Worm (Caenorhabditis elegans) whole organism, young adult: Measurements from ENCODE around the gene cylc-1.

ENCODE experiments used
- B0019.2 ChIP-seq: fragments of 200-800 bp; sonication (Bioruptor generic); conservative IDR thresholded peaks from 2 replicates; pipeline ENCODE4 v1.3.6; 2022; ENCODE audit warnings: missing genetic modification reagents, missing genetic modification characterization, missing compliant biosample characterization
- B0336.3 ChIP-seq: fragments of 200-800 bp; sonication (Bioruptor generic); IDR thresholded peaks from 2 replicates; pipeline ENCODE4 v1.3.6; 2022; ENCODE audit warnings: missing genetic modification characterization, missing compliant biosample characterization
- C17E4.6 ChIP-seq: fragments of 200-800 bp; sonication (Bioruptor generic); IDR thresholded peaks from 2 replicates; pipeline ENCODE4 v1.3.6; 2022; ENCODE audit warnings: missing genetic modification reagents, missing genetic modification characterization, missing compliant biosample characterization
- F37B4.10 ChIP-seq: fragments of 200-800 bp; sonication (Bioruptor generic); IDR thresholded peaks from 2 replicates; pipeline ENCODE4 v1.3.6; 2022; ENCODE audit warnings: missing genetic modification characterization, missing compliant biosample characterization
- F39B2.1 ChIP-seq: fragments of 200-800 bp; sonication (Bioruptor generic); IDR thresholded peaks from 2 replicates; pipeline ENCODE4 v1.3.6; 2022; ENCODE audit warnings: missing genetic modification reagents, missing genetic modification characterization, missing compliant biosample characterization
- K11D2.4 ChIP-seq: fragments of 200-800 bp; sonication (Bioruptor generic); IDR thresholded peaks from 2 replicates; pipeline ENCODE4 v1.3.6; 2022; ENCODE audit warnings: missing genetic modification reagents, missing genetic modification characterization, missing compliant biosample characterization
- T26A5.8 ChIP-seq: sonication (generic microtip); optimal IDR thresholded peaks from 2 replicates; lab custom pipeline; 2016; ENCODE audit warnings: missing genetic modification characterization, missing compliant biosample characterization
- Y53F4B.3 ChIP-seq: fragments of 200-800 bp; sonication (Bioruptor generic); IDR thresholded peaks from 2 replicates; pipeline ENCODE4 v1.3.6; 2022; ENCODE audit warnings: missing genetic modification reagents, missing genetic modification characterization, missing compliant biosample characterization
- Y56A3A.18 ChIP-seq: fragments of 200-800 bp; sonication (Bioruptor generic); IDR thresholded peaks from 2 replicates; pipeline ENCODE4 v1.3.6; 2022; ENCODE audit warnings: missing genetic modification reagents, missing genetic modification characterization, missing compliant biosample characterization
- Y67H2A.10 ChIP-seq: fragments of 200-800 bp; sonication (Bioruptor generic); conservative IDR thresholded peaks from 2 replicates; pipeline ENCODE4 v1.3.6; 2022; ENCODE audit warnings: missing genetic modification reagents, missing genetic modification characterization, missing compliant biosample characterization
- aptf-2 ChIP-seq: fragments of 200-800 bp; sonication (Bioruptor generic); conservative IDR thresholded peaks from 2 replicates; pipeline ENCODE4 v1.3.6; 2022; ENCODE audit warnings: missing genetic modification reagents, missing genetic modification characterization, missing compliant biosample characterization
- athp-1 ChIP-seq: sonication (generic microtip); optimal IDR thresholded peaks from 2 replicates; lab custom pipeline; 2017; ENCODE audit warnings: mild to moderate bottlenecking, missing genetic modification characterization, missing compliant biosample characterization
- chd-7 ChIP-seq: sonication (generic microtip); optimal IDR thresholded peaks from 2 replicates; lab custom pipeline; 2016; ENCODE audit warnings: mild to moderate bottlenecking, missing genetic modification characterization, moderate library complexity, missing compliant biosample characterization
- efl-1 ChIP-seq: fragments of 150-350 bp; optimal IDR thresholded peaks from 2 replicates; lab custom pipeline; 2014; ENCODE audit warnings: missing biosample characterization, missing genetic modification reagents, missing genetic modification characterization
- egl-44 ChIP-seq: fragments of 200-800 bp; sonication (Bioruptor generic); IDR thresholded peaks from 2 replicates; pipeline ENCODE4 v1.3.6; 2022; ENCODE audit warnings: missing genetic modification reagents, missing genetic modification characterization, missing compliant biosample characterization
- egrh-3 ChIP-seq: fragments of 200-800 bp; sonication (Bioruptor generic); IDR thresholded peaks from 2 replicates; pipeline ENCODE4 v1.3.6; 2022; ENCODE audit warnings: missing genetic modification reagents, missing genetic modification characterization, missing compliant biosample characterization
- ekl-4 ChIP-seq: fragments of 200-800 bp; sonication (Bioruptor generic); IDR thresholded peaks from 2 replicates; pipeline ENCODE4 v1.3.6; 2022; ENCODE audit warnings: missing genetic modification reagents, missing genetic modification characterization, missing compliant biosample characterization
- hlh-26 ChIP-seq: fragments of 200-800 bp; sonication (Bioruptor generic); conservative IDR thresholded peaks from 2 replicates; pipeline ENCODE4 v1.3.6; 2022; ENCODE audit warnings: missing genetic modification reagents, missing genetic modification characterization, missing compliant biosample characterization
- hmg-1.2 ChIP-seq: fragments of 200-800 bp; sonication (Bioruptor generic); IDR thresholded peaks from 2 replicates; pipeline ENCODE4 v1.3.6; 2022; ENCODE audit warnings: missing genetic modification reagents, missing genetic modification characterization, missing compliant biosample characterization
- hrde-1 ChIP-seq: sonication (generic microtip); optimal IDR thresholded peaks from 2 replicates; lab custom pipeline; 2016; ENCODE audit warnings: missing genetic modification characterization, mild to moderate bottlenecking, missing compliant biosample characterization, moderate library complexity, missing genotype, missing genetic modification reagents, borderline replicate concordance
- hsf-1 ChIP-seq: fragments of 200-800 bp; sonication (Bioruptor generic); IDR thresholded peaks from 2 replicates; pipeline ENCODE4 v1.3.6; 2022; ENCODE audit warnings: missing genetic modification reagents, missing genetic modification characterization, missing compliant biosample characterization
- lin-35 ChIP-seq, 3 experiments: fragments of 150-350 bp in 2 of 3; sonication (generic microtip) in 1 of 3; optimal IDR thresholded peaks; 2 replicates each; lab custom pipeline; 2014 to 2018; ENCODE audit warnings: missing biosample characterization in 3 of 3, missing genetic modification characterization in 3 of 3, missing genetic modification reagents in 3 of 3
- lin-40 ChIP-seq: sonication (generic microtip); optimal IDR thresholded peaks from 2 replicates; lab custom pipeline; 2016; ENCODE audit warnings: missing genetic modification characterization, mild to moderate bottlenecking, missing compliant biosample characterization, missing genotype, missing genetic modification reagents
- lin-54 ChIP-seq: fragments of 200-800 bp; sonication (Bioruptor generic); optimal IDR thresholded peaks from 2 replicates; lab custom pipeline; 2018; ENCODE audit warnings: mild to moderate bottlenecking, missing genetic modification characterization, missing compliant biosample characterization
- lsl-1 ChIP-seq: fragments of 200-800 bp; sonication (Bioruptor generic); optimal IDR thresholded peaks from 2 replicates; lab custom pipeline; 2018; ENCODE audit warnings: mild to moderate bottlenecking, missing genetic modification characterization, moderate library complexity, missing compliant biosample characterization
- lsy-27 ChIP-seq: sonication (generic microtip); optimal IDR thresholded peaks from 2 replicates; lab custom pipeline; 2017; ENCODE audit warnings: missing genetic modification characterization, mild to moderate bottlenecking, missing compliant biosample characterization, antibody characterized with exemption, missing genotype, borderline replicate concordance; ENCODE audit not compliant: insufficient read depth
- madf-6 ChIP-seq: fragments of 200-800 bp; sonication (Bioruptor generic); IDR thresholded peaks from 2 replicates; pipeline ENCODE4 v1.3.6; 2022; ENCODE audit warnings: missing genetic modification reagents, missing genetic modification characterization, missing compliant biosample characterization
- mel-28 ChIP-seq: sonication (generic microtip); optimal IDR thresholded peaks from 2 replicates; lab custom pipeline; 2016; ENCODE audit warnings: borderline replicate concordance, mild to moderate bottlenecking, missing genetic modification characterization, missing compliant biosample characterization
- nfyb-1 ChIP-seq: fragments of 200-800 bp; sonication (Bioruptor generic); IDR thresholded peaks from 2 replicates; pipeline ENCODE4 v1.3.6; 2022; ENCODE audit warnings: missing genetic modification reagents, missing genetic modification characterization, missing compliant biosample characterization
- nhr-120 ChIP-seq: fragments of 200-800 bp; sonication (Bioruptor generic); IDR thresholded peaks from 2 replicates; pipeline ENCODE4 v1.3.6; 2022; ENCODE audit warnings: missing genetic modification characterization, missing compliant biosample characterization
- pbrm-1 ChIP-seq: fragments of 200-800 bp; sonication (Bioruptor generic); IDR thresholded peaks from 2 replicates; pipeline ENCODE4 v1.3.6; 2022; ENCODE audit warnings: missing genetic modification reagents, missing genetic modification characterization, missing compliant biosample characterization
- pha-4 ChIP-seq: fragments of 150-350 bp; sonication (generic microtip); optimal IDR thresholded peaks from 2 replicates; lab custom pipeline; 2014; ENCODE audit warnings: missing biosample characterization, missing genetic modification reagents, missing genetic modification characterization
- rcor-1 ChIP-seq: fragments of 200-800 bp; sonication (Bioruptor generic); IDR thresholded peaks from 2 replicates; pipeline ENCODE4 v1.3.6; 2022; ENCODE audit warnings: missing genetic modification reagents, missing genetic modification characterization, missing compliant biosample characterization
- sea-2 ChIP-seq: fragments of 200-800 bp; sonication (Bioruptor generic); IDR thresholded peaks from 2 replicates; pipeline ENCODE4 v1.3.6; 2022; ENCODE audit warnings: missing genetic modification characterization, missing compliant biosample characterization
- snpc-3.4 ChIP-seq: sonication (generic microtip); optimal IDR thresholded peaks from 2 replicates; lab custom pipeline; 2017; ENCODE audit warnings: missing genetic modification characterization, mild to moderate bottlenecking, missing compliant biosample characterization, antibody characterized with exemption, moderate library complexity, missing genotype, missing genetic modification reagents
- snpc-4 ChIP-seq, 5 experiments: fragments of 150-350 bp in 1 of 5; sonication (generic microtip) in 4 of 5; optimal IDR thresholded peaks; 2 replicates each; lab custom pipeline; 2014 to 2018; ENCODE audit warnings: missing genetic modification characterization in 5 of 5, missing biosample characterization in 3 of 5, antibody characterized with exemption in 2 of 5, mild to moderate bottlenecking in 2 of 5, missing compliant biosample characterization in 2 of 5, missing genotype in 2 of 5, moderate library complexity in 2 of 5, missing genetic modification reagents in 1 of 5
- somi-1 ChIP-seq: fragments of 200-800 bp; sonication (Bioruptor generic); optimal IDR thresholded peaks from 2 replicates; lab custom pipeline; 2018; ENCODE audit warnings: mild to moderate bottlenecking, missing genetic modification characterization, missing compliant biosample characterization
- sptf-2 ChIP-seq: fragments of 200-800 bp; sonication (Bioruptor generic); optimal IDR thresholded peaks from 2 replicates; lab custom pipeline; 2018; ENCODE audit warnings: mild to moderate bottlenecking, missing genetic modification characterization, missing compliant biosample characterization
- tbx-9 ChIP-seq: sonication (generic microtip); optimal IDR thresholded peaks from 2 replicates; lab custom pipeline; 2016; ENCODE audit warnings: borderline replicate concordance, missing genetic modification characterization, inconsistent platforms, missing compliant biosample characterization
- xnd-1 ChIP-seq: sonication (generic microtip); optimal IDR thresholded peaks from 2 replicates; lab custom pipeline; 2016; ENCODE audit warnings: missing genotype, missing genetic modification reagents, missing genetic modification characterization, missing compliant biosample characterization
- zfh-2 ChIP-seq: fragments of 200-800 bp; sonication (Bioruptor generic); conservative IDR thresholded peaks from 2 replicates; pipeline ENCODE4 v1.3.6; 2022; ENCODE audit warnings: missing genetic modification reagents, missing genetic modification characterization, missing compliant biosample characterization
- ztf-18 ChIP-seq: sonication (generic microtip); optimal IDR thresholded peaks from 2 replicates; lab custom pipeline; 2016; ENCODE audit warnings: missing genotype, mild to moderate bottlenecking, missing genetic modification characterization, missing compliant biosample characterization
- ztf-25 ChIP-seq: fragments of 200-800 bp; sonication (Bioruptor generic); IDR thresholded peaks from 2 replicates; pipeline ENCODE4 v1.3.6; 2022; ENCODE audit warnings: missing genetic modification reagents, missing genetic modification characterization, missing compliant biosample characterization
- ztf-26 ChIP-seq: sonication (generic microtip); optimal IDR thresholded peaks from 2 replicates; lab custom pipeline; 2017; ENCODE audit warnings: missing genetic modification characterization, missing compliant biosample characterization
- ztf-3 ChIP-seq: fragments of 200-800 bp; sonication (Bioruptor generic); optimal IDR thresholded peaks from 2 replicates; lab custom pipeline; 2018; ENCODE audit warnings: mild to moderate bottlenecking, missing genetic modification characterization, missing compliant biosample characterization

cylc-1 gene

ce11 chrIV:5225277-5225822 lies at the start of gene cylc-1:
TSS of gene cylc-1 (minus strand) at chrIV:5225772.
- TF ChIP-seq egrh-3 (GFP tag; lab: Robert Waterston, UW) (peak; percentile 68), zfh-2 (GFP tag; lab: Robert Waterston, UW) (peak; percentile 79)
- TF ChIP-seq, all 124 proteins: peak for 2; not testable (repeated sequence) for 122

- no peak for TF ChIP-seq hrde-1 (tag; lab: Kevin White, UChicago)
- TF ChIP-seq pbrm-1 (GFP tag; lab: Robert Waterston, UW): no peak
- TF ChIP-seq lin-40 (tag; lab: Kevin White, UChicago): no peak
- TF ChIP-seq F39B2.1: no peak
- no peak for TF ChIP-seq zfh-2 (GFP tag; lab: Robert Waterston, UW)
- no peak for TF ChIP-seq nfyb-1 (GFP tag; lab: Robert Waterston, UW)
- no peak for TF ChIP-seq B0019.2 (GFP tag; lab: Robert Waterston, UW)
- no peak for TF ChIP-seq sptf-2 (GFP tag; lab: Kevin White, UChicago)
- TF ChIP-seq ztf-18 (tag; lab: Kevin White, UChicago): no peak
- no peak for TF ChIP-seq chd-7
- no peak for TF ChIP-seq ztf-25 (GFP tag; lab: Robert Waterston, UW)
- no peak for TF ChIP-seq B0336.3 (GFP tag; lab: Robert Waterston, UW)
- TF ChIP-seq somi-1 (GFP tag; lab: Kevin White, UChicago): no peak
- no peak for TF ChIP-seq rcor-1
- TF ChIP-seq K11D2.4 (GFP tag; lab: Robert Waterston, UW): no peak
- TF ChIP-seq lsy-27 (tag; lab: Kevin White, UChicago): no peak
- no peak for TF ChIP-seq hmg-1.2
- no peak for TF ChIP-seq sea-2 (GFP tag; lab: Robert Waterston, UW)
- TF ChIP-seq lin-35 (GFP tag; optimal IDR thresholded peaks at IDR 0.05; lab: Kevin White, UChicago): no peak
- no peak for TF ChIP-seq athp-1 (tag; lab: Kevin White, UChicago)
- no peak for TF ChIP-seq mel-28 (tag; lab: Kevin White, UChicago)
- TF ChIP-seq madf-6 (GFP tag; lab: Robert Waterston, UW): peak; percentile 52; the same call in 1 of the 2 replicates
- no peak for TF ChIP-seq aptf-2 (GFP tag; lab: Robert Waterston, UW)
- no peak for TF ChIP-seq tbx-9
- TF ChIP-seq F37B4.10 (GFP tag; lab: Robert Waterston, UW): no peak
- no peak for TF ChIP-seq pha-4 (tag; lab: Kevin White, UChicago)
- TF ChIP-seq egl-44: no peak
- no peak for TF ChIP-seq egrh-3 (GFP tag; lab: Robert Waterston, UW)
- no peak for TF ChIP-seq T26A5.8 (tag; lab: Kevin White, UChicago)
- TF ChIP-seq ekl-4 (GFP tag; lab: Robert Waterston, UW): no peak
- TF ChIP-seq ztf-26 (tag; lab: Kevin White, UChicago): no peak
- peak; percentile 33 for TF ChIP-seq efl-1 (GFP tag; lab: Kevin White, UChicago)
- no peak for TF ChIP-seq hlh-26
- no peak for TF ChIP-seq C17E4.6 (GFP tag; lab: Robert Waterston, UW)
- no peak for TF ChIP-seq snpc-3.4 (tag; lab: Kevin White, UChicago)
- TF ChIP-seq Y53F4B.3 (GFP tag; lab: Robert Waterston, UW): no peak
- TF ChIP-seq snpc-4 (GFP tag; optimal IDR thresholded peaks at IDR 0.05; lab: Kevin White, UChicago): no peak
- peak in 3 of 4 experiments; percentile 72 to 74 (median 73) for TF ChIP-seq snpc-4 (tag; optimal IDR thresholded peaks at IDR 0.05; lab: Kevin White, UChicago)
- no peak for TF ChIP-seq ztf-3 (GFP tag; lab: Kevin White, UChicago)
- peak; percentile 80 for TF ChIP-seq lsl-1 (GFP tag; lab: Kevin White, UChicago)
- no peak for TF ChIP-seq lin-54 (GFP tag; lab: Kevin White, UChicago)
- peak; percentile 31 for TF ChIP-seq xnd-1
- TF ChIP-seq Y56A3A.18: no peak
- TF ChIP-seq nhr-120 (GFP tag; lab: Robert Waterston, UW): no peak
- no peak for TF ChIP-seq Y67H2A.10
- no peak for TF ChIP-seq hsf-1 (GFP tag; lab: Robert Waterston, UW)
Observed at ce11 chrIV:5274123-5274581, 48.6 kb upstream of the cylc-1 start, which contains the start of gene slfl-4. TSS of gene slfl-4 (plus strand) at chrIV:5274531.
